Worm (Caenorhabditis elegans) whole organism, early embryonic: ENCODE data around the gene smc-5.

ENCODE experiments used
- B0310.2 ChIP-seq: sonication (generic microtip); optimal IDR thresholded peaks from 2 replicates; lab custom pipeline; 2016; ENCODE audit warnings: mild to moderate bottlenecking, missing genetic modification characterization, missing compliant biosample characterization
- F13C5.2 ChIP-seq: sonication (generic microtip); optimal IDR thresholded peaks from 2 replicates; lab custom pipeline; 2017; ENCODE audit warnings: mild to moderate bottlenecking, missing genetic modification characterization, inconsistent platforms, missing compliant biosample characterization
- ama-1 ChIP-seq: fragments of 150-350 bp; optimal IDR thresholded peaks from 2 replicates; lab custom pipeline; 2014
- ceh-13 ChIP-seq: fragments of 200-800 bp; sonication (Bioruptor generic); optimal IDR thresholded peaks from 2 replicates; lab custom pipeline; 2018; ENCODE audit warnings: mild to moderate bottlenecking, missing genetic modification characterization, missing compliant biosample characterization
- ets-7 ChIP-seq: sonication (generic microtip); optimal IDR thresholded peaks from 2 replicates; lab custom pipeline; 2016; ENCODE audit warnings: missing genotype, missing genetic modification characterization, missing compliant biosample characterization
- flt-1 ChIP-seq: fragments of 200-800 bp; sonication (Bioruptor generic); IDR thresholded peaks from 2 replicates; pipeline ENCODE4 v1.3.6; 2022; ENCODE audit warnings: missing genetic modification characterization, missing compliant biosample characterization
- hmg-4 ChIP-seq: fragments of 200-800 bp; sonication (Bioruptor generic); optimal IDR thresholded peaks from 2 replicates; lab custom pipeline; 2018; ENCODE audit warnings: mild to moderate bottlenecking, missing genetic modification characterization, missing compliant biosample characterization
- hnd-1 ChIP-seq: sonication (generic microtip); optimal IDR thresholded peaks from 2 replicates; lab custom pipeline; 2016; ENCODE audit warnings: missing genetic modification characterization, missing compliant biosample characterization
- pes-1 ChIP-seq: fragments of 200-800 bp; sonication (Bioruptor generic); IDR thresholded peaks from 2 replicates; pipeline ENCODE4 v1.3.6; 2022; ENCODE audit warnings: missing genetic modification reagents, missing genetic modification characterization, missing compliant biosample characterization
- scrt-1 ChIP-seq: fragments of 200-800 bp; sonication (Bioruptor generic); IDR thresholded peaks from 2 replicates; pipeline ENCODE4 v1.3.6; 2022; ENCODE audit warnings: missing genetic modification characterization, missing compliant biosample characterization
- sea-1 ChIP-seq: fragments of 200-800 bp; sonication (Bioruptor generic); conservative IDR thresholded peaks from 2 replicates; pipeline ENCODE4 v1.3.6; 2022; ENCODE audit warnings: missing genetic modification characterization, missing compliant biosample characterization
- tbx-11 ChIP-seq: fragments of 200-800 bp; sonication (Bioruptor generic); IDR thresholded peaks from 2 replicates; pipeline ENCODE4 v1.3.6; 2022; ENCODE audit warnings: missing genetic modification characterization, missing compliant biosample characterization
- tra-4 ChIP-seq: sonication (generic microtip); optimal IDR thresholded peaks from 2 replicates; lab custom pipeline; 2017; ENCODE audit warnings: missing genetic modification characterization, missing compliant biosample characterization

- TF ChIP-seq ama-1 (lab: Kevin White, UChicago): no peak
- no peak for TF ChIP-seq ets-7 (tag; lab: Kevin White, UChicago)
- no peak for TF ChIP-seq hnd-1 (tag; lab: Kevin White, UChicago)
- no peak for TF ChIP-seq sea-1 (GFP tag; lab: Robert Waterston, UW)
- no peak for TF ChIP-seq B0310.2 (tag; lab: Kevin White, UChicago)
- no peak for TF ChIP-seq tra-4 (tag; lab: Kevin White, UChicago)
- no peak for TF ChIP-seq F13C5.2 (tag; lab: Kevin White, UChicago)
- TF ChIP-seq tbx-11 (GFP tag; lab: Robert Waterston, UW): no peak
- TF ChIP-seq flt-1 (GFP tag; lab: Robert Waterston, UW): no peak
- no peak for TF ChIP-seq ceh-13 (GFP tag; lab: Kevin White, UChicago)
- no peak for TF ChIP-seq pes-1 (GFP tag; lab: Robert Waterston, UW)
- no peak for TF ChIP-seq hmg-4
- no peak for TF ChIP-seq scrt-1
These were observed 12.7 kb upstream of the smc-5 start for ce11 chrII:5049249-5049648.
